Worm (Caenorhabditis elegans): ENCODE measurements around the gene svh-5.

- TF ChIP-seq elt-1 (tag; optimal IDR thresholded peaks at IDR 0.05; ENCODE audit: borderline replicate concordance, insufficient read depth) (no peak), ztf-11 (tag; optimal IDR thresholded peaks at IDR 0.05) (no peak), ceh-83 (GFP tag; optimal IDR thresholded peaks at IDR 0.05) (no peak), M03D4.4 (tag; optimal IDR thresholded peaks at IDR 0.05) (no peak), nhr-12 (tag; optimal IDR thresholded peaks at IDR 0.05) (no peak), unc-62 (GFP tag; optimal IDR thresholded peaks at IDR 0.05) (no peak), snpc-4 (tag; optimal IDR thresholded peaks at IDR 0.05) (no peak), pha-4 (tag; optimal IDR thresholded peaks at IDR 0.05) (no peak)
These were observed 3.9 kb upstream of the svh-5 start for ce11 chrX:15381486-15381885.

All from whole organism, mixed stage, embryonic.